Fruit fly (Drosophila melanogaster): ENCODE measurements around the gene capt.

DNA sequence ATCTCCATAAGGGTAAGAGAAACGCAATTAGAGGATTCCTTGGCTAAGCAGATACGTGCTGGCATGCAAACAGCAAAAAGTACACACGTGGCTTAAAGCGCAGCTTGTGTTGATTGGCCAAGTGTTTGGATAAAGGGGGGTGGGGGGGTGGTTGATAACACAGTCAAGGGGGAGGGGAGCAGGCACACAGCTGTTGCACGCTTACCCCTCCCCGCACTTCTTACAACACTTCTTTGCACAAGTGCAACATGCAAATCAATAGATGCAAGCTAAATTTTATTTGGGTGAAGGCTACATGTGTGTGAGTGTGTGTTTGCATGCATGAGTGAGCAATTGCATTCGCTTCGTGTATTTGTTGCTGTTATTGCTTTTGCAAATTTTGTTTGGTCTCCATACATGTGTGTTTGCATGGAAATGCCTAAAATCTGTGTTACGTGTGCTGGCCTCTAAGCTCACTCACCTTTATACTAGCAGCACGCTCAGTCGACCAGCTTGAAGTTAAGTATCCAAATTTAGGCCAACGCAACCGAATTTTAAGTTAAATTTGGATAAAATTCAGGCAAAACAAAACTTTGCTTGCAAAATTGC is 29.6 kb downstream of the capt start:
- TF ChIP-seq CG8478 (optimal IDR thresholded peaks at IDR 0.05) (no peak), CTCF (optimal IDR thresholded peaks at IDR 0.05) (no peak)

Measured in S2 (cell line).